Worm (Caenorhabditis elegans) whole organism, L4 larva: ENCODE measurements around the gene nep-17.

ENCODE experiments used
- F37D6.2 ChIP-seq: sonication (generic microtip); optimal IDR thresholded peaks from 2 replicates; lab custom pipeline; 2016; ENCODE audit warnings: mild to moderate bottlenecking, missing genetic modification characterization, missing compliant biosample characterization
- F44E2.7 ChIP-seq: fragments of 200-800 bp; sonication (Bioruptor generic); IDR thresholded peaks from 2 replicates; pipeline ENCODE4 v2.1.2; 2022; ENCODE audit warnings: missing genetic modification characterization, missing compliant biosample characterization
- ZK337.2 ChIP-seq: fragments of 200-800 bp; sonication (Bioruptor generic); IDR thresholded peaks from 2 replicates; pipeline ENCODE4 v1.3.6; 2022; ENCODE audit warnings: missing genetic modification reagents, missing genetic modification characterization, missing compliant biosample characterization
- ZK546.5 ChIP-seq, 2 experiments: sonication (generic microtip); optimal IDR thresholded peaks; 2 replicates each; lab custom pipeline; 2017; ENCODE audit warnings: missing biosample characterization in 2 of 2, missing genetic modification characterization in 2 of 2
- aha-1 ChIP-seq: fragments of 150-350 bp; peaks from one replicate; lab custom pipeline; 2014; ENCODE audit warnings: missing biosample characterization, missing genetic modification characterization
- arid-1 ChIP-seq: fragments of 200-800 bp; sonication (Bioruptor generic); conservative IDR thresholded peaks from 2 replicates; pipeline ENCODE4 v1.3.6; 2022; ENCODE audit warnings: missing genetic modification reagents, missing genetic modification characterization, missing compliant biosample characterization
- ceh-28 ChIP-seq: fragments of 150-350 bp; optimal IDR thresholded peaks from 2 replicates; lab custom pipeline; 2014; ENCODE audit warnings: missing biosample characterization, missing genetic modification reagents, missing genetic modification characterization
- ceh-32 ChIP-seq: sonication (generic microtip); optimal IDR thresholded peaks from 2 replicates; lab custom pipeline; 2016; ENCODE audit warnings: mild to moderate bottlenecking, missing genetic modification characterization, missing compliant biosample characterization; ENCODE audit not compliant: poor library complexity
- ceh-44 ChIP-seq: fragments of 200-800 bp; sonication (Bioruptor generic); IDR thresholded peaks from 2 replicates; pipeline ENCODE4 v1.3.6; 2022; ENCODE audit warnings: missing genetic modification reagents, missing genetic modification characterization, missing compliant biosample characterization
- ces-1 ChIP-seq: fragments of 150-350 bp; sonication (generic microtip); optimal IDR thresholded peaks from 4 replicates; lab custom pipeline; 2014; ENCODE audit warnings: missing biosample characterization, missing genetic modification reagents, missing genetic modification characterization
- ctbp-1 ChIP-seq: fragments of 200-800 bp; sonication (Bioruptor generic); IDR thresholded peaks from 2 replicates; pipeline ENCODE4 v1.3.6; 2022; ENCODE audit warnings: missing genetic modification reagents, missing genetic modification characterization, missing compliant biosample characterization
- daf-16 ChIP-seq, 3 experiments: sonication (generic microtip); optimal IDR thresholded peaks; 2 replicates each; lab custom pipeline; 2016 to 2017; ENCODE audit warnings: missing genetic modification characterization in 3 of 3, missing genetic modification reagents in 3 of 3, mild to moderate bottlenecking in 2 of 3, missing compliant biosample characterization in 2 of 3, missing biosample characterization in 1 of 3, moderate library complexity in 1 of 3
- daf-8 ChIP-seq: fragments of 200-800 bp; sonication (Bioruptor generic); IDR thresholded peaks from 2 replicates; pipeline ENCODE4 v1.3.6; 2022; ENCODE audit warnings: missing genetic modification characterization, missing compliant biosample characterization
- dve-1 ChIP-seq: sonication (generic microtip); optimal IDR thresholded peaks from 2 replicates; lab custom pipeline; 2017; ENCODE audit warnings: antibody characterized with exemption, mild to moderate bottlenecking, missing genetic modification characterization, missing compliant biosample characterization; ENCODE audit not compliant: insufficient read depth
- egl-27 ChIP-seq: sonication (generic microtip); optimal IDR thresholded peaks from 3 replicates; lab custom pipeline; 2017; ENCODE audit warnings: missing biosample characterization, missing genetic modification reagents, missing genetic modification characterization
- fkh-10 ChIP-seq: fragments of 150-350 bp; optimal IDR thresholded peaks from 2 replicates; lab custom pipeline; 2014; ENCODE audit warnings: missing biosample characterization, missing genetic modification reagents, missing genetic modification characterization
- fos-1 ChIP-seq: fragments of 150-350 bp; optimal IDR thresholded peaks from 2 replicates; lab custom pipeline; 2014; ENCODE audit warnings: missing biosample characterization, missing genetic modification characterization
- gei-8 ChIP-seq: fragments of 200-800 bp; sonication (Bioruptor generic); optimal IDR thresholded peaks from 2 replicates; lab custom pipeline; 2018; ENCODE audit warnings: mild to moderate bottlenecking, missing genetic modification characterization, missing compliant biosample characterization
- hlh-11 ChIP-seq: fragments of 200-800 bp; sonication (Bioruptor generic); optimal IDR thresholded peaks from 2 replicates; lab custom pipeline; 2018; ENCODE audit warnings: mild to moderate bottlenecking, missing genetic modification characterization, missing compliant biosample characterization
- hmg-1.1 ChIP-seq: fragments of 200-800 bp; sonication (Bioruptor generic); IDR thresholded peaks from 2 replicates; pipeline ENCODE4 v1.3.6; 2022; ENCODE audit warnings: missing genetic modification reagents, missing genetic modification characterization, missing compliant biosample characterization
- jun-1 ChIP-seq: fragments of 150-350 bp; optimal IDR thresholded peaks from 2 replicates; lab custom pipeline; 2014; ENCODE audit warnings: missing biosample characterization, missing genetic modification reagents, missing genetic modification characterization
- lin-13 ChIP-seq: fragments of 150-350 bp; optimal IDR thresholded peaks from 2 replicates; lab custom pipeline; 2014; ENCODE audit warnings: missing biosample characterization, missing genetic modification reagents, missing genetic modification characterization
- lin-15B ChIP-seq: fragments of 150-350 bp; sonication (generic microtip); optimal IDR thresholded peaks from 3 replicates; lab custom pipeline; 2014; ENCODE audit warnings: missing biosample characterization, missing genetic modification characterization
- lin-39 ChIP-seq: fragments of 150-350 bp; optimal IDR thresholded peaks from 2 replicates; lab custom pipeline; 2014; ENCODE audit warnings: missing biosample characterization, missing genetic modification reagents, missing genetic modification characterization
- lir-3 ChIP-seq: sonication (generic microtip); optimal IDR thresholded peaks from 2 replicates; lab custom pipeline; 2016; ENCODE audit warnings: mild to moderate bottlenecking, missing genetic modification characterization, missing compliant biosample characterization
- lsy-2 ChIP-seq, 2 experiments: fragments of 150-350 bp in 1 of 2; sonication (generic microtip) in 1 of 2; optimal IDR thresholded peaks; 2 replicates each; lab custom pipeline; 2014 to 2017; ENCODE audit warnings: missing biosample characterization in 2 of 2, missing genetic modification characterization in 2 of 2
- madf-9 ChIP-seq: fragments of 200-800 bp; sonication (Bioruptor generic); conservative IDR thresholded peaks from 2 replicates; pipeline ENCODE4 v1.3.6; 2022; ENCODE audit warnings: missing genetic modification reagents, missing genetic modification characterization, missing compliant biosample characterization
- mdl-1 ChIP-seq, 2 experiments: fragments of 150-350 bp in 1 of 2; sonication (generic microtip) in 1 of 2; optimal IDR thresholded peaks; 2 replicates each; lab custom pipeline; 2014 to 2017; ENCODE audit warnings: missing biosample characterization in 2 of 2, missing genetic modification characterization in 2 of 2
- mdt-29 ChIP-seq: fragments of 200-800 bp; sonication (Bioruptor generic); IDR thresholded peaks from 2 replicates; pipeline ENCODE4 v1.3.6; 2022; ENCODE audit warnings: missing genetic modification reagents, missing genetic modification characterization, missing compliant biosample characterization
- mxl-3 ChIP-seq: fragments of 200-800 bp; sonication (Bioruptor generic); optimal IDR thresholded peaks from 2 replicates; lab custom pipeline; 2018; ENCODE audit warnings: mild to moderate bottlenecking, missing genetic modification characterization, missing compliant biosample characterization
- nhr-25 ChIP-seq: sonication (generic microtip); optimal IDR thresholded peaks from 2 replicates; lab custom pipeline; 2017; ENCODE audit warnings: missing genetic modification characterization, mild to moderate bottlenecking, missing compliant biosample characterization, antibody characterized with exemption, moderate library complexity, borderline replicate concordance; ENCODE audit not compliant: insufficient read depth
- nhr-28 ChIP-seq: fragments of 150-350 bp; optimal IDR thresholded peaks from 2 replicates; lab custom pipeline; 2014; ENCODE audit warnings: missing biosample characterization, missing genetic modification characterization
- nhr-76 ChIP-seq: fragments of 150-350 bp; optimal IDR thresholded peaks from 2 replicates; lab custom pipeline; 2014; ENCODE audit warnings: missing biosample characterization, missing genetic modification characterization
- nhr-77 ChIP-seq: fragments of 150-350 bp; optimal IDR thresholded peaks from 2 replicates; lab custom pipeline; 2014; ENCODE audit warnings: missing biosample characterization, missing genetic modification characterization
- saeg-2 ChIP-seq: fragments of 200-800 bp; sonication (Bioruptor generic); IDR thresholded peaks from 2 replicates; pipeline ENCODE4 v1.3.6; 2022; ENCODE audit warnings: missing genetic modification reagents, missing genetic modification characterization, missing compliant biosample characterization
- sdz-12 ChIP-seq: fragments of 200-800 bp; sonication (Bioruptor generic); optimal IDR thresholded peaks from 2 replicates; lab custom pipeline; 2018; ENCODE audit warnings: mild to moderate bottlenecking, missing genetic modification characterization, missing compliant biosample characterization
- set-16 ChIP-seq: fragments of 200-800 bp; sonication (Bioruptor generic); IDR thresholded peaks from 2 replicates; pipeline ENCODE4 v1.3.6; 2022; ENCODE audit warnings: missing genetic modification reagents, missing genetic modification characterization, missing compliant biosample characterization
- unc-130 ChIP-seq: sonication (generic microtip); optimal IDR thresholded peaks from 2 replicates; lab custom pipeline; 2016; ENCODE audit warnings: missing genetic modification reagents, missing genetic modification characterization, missing compliant biosample characterization
- unc-62 ChIP-seq, 3 experiments: fragments of 150-350 bp in 1 of 3; sonication (generic microtip); optimal IDR thresholded peaks in 2 of 3; peaks in 1 of 3; 1 replicate in 1 of 3; 2 replicates in 2 of 3; lab custom pipeline; 2014 to 2017; ENCODE audit warnings: missing biosample characterization in 3 of 3, missing genetic modification characterization in 3 of 3, missing genetic modification reagents in 3 of 3, missing genotype in 1 of 3
- vab-7 ChIP-seq: fragments of 200-800 bp; sonication (Bioruptor generic); IDR thresholded peaks from 2 replicates; pipeline ENCODE4 v1.3.6; 2022; ENCODE audit warnings: missing genetic modification reagents, missing genetic modification characterization, missing compliant biosample characterization
- zip-11 ChIP-seq: fragments of 200-800 bp; sonication (Bioruptor generic); IDR thresholded peaks from 2 replicates; pipeline ENCODE4 v1.3.6; 2022; ENCODE audit warnings: missing genetic modification characterization, missing compliant biosample characterization
- zip-2 ChIP-seq: fragments of 150-350 bp; optimal IDR thresholded peaks from 2 replicates; lab custom pipeline; 2014; ENCODE audit warnings: missing biosample characterization, missing genetic modification characterization
- ztf-11 ChIP-seq: fragments of 150-350 bp; optimal IDR thresholded peaks from 2 replicates; lab custom pipeline; 2014; ENCODE audit warnings: missing biosample characterization, missing genetic modification characterization

nep-17 gene

DNA sequence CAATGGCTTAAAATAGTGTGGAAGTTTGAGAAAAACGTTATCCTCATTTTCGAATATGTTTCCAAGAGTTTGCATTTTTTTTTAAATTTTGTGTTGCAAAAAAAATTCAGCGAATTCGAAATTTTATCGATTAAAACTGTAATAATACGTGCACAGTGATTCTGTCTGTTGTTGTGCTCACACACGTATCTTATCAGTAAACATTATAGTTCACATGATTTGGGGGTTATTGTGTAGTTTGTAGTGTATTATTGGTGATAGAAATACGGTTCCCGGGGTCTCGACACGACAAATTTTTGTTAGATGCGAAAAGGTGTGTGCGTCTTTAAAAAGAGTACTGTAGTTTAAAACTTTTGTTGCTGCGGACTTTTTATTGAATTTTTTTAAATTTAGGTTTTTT is 11.9 kb upstream of the nep-17 start, which contains the start of gene drr-1:
TSS of gene drr-1 (minus strand) at position 183 of the 400 bp plus-strand sequence.
- TF ChIP-seq hlh-11 (tag; lab: Kevin White, UChicago) (peak; percentile 33), mxl-3 (GFP tag; lab: Kevin White, UChicago) (no peak), daf-8 (GFP tag; lab: Robert Waterston, UW) (no peak), fkh-10 (GFP tag; lab: Kevin White, UChicago) (no peak), lin-39 (tag; lab: Kevin White, UChicago) (no peak), egl-27 (tag; lab: Kevin White, UChicago) (no peak), nhr-25 (tag; lab: Kevin White, UChicago) (no peak), ztf-11 (no peak), mdt-29 (GFP tag; lab: Robert Waterston, UW) (no peak), nhr-28 (tag; lab: Kevin White, UChicago) (peak; percentile 97), ceh-32 (no peak), lin-15B (tag; lab: Kevin White, UChicago) (no peak), lir-3 (no peak), ZK546.5 (tag; optimal IDR thresholded peaks at IDR 0.05; lab: Kevin White, UChicago) (no peak), unc-130 (GFP tag; lab: Kevin White, UChicago) (no peak), nhr-76 (tag; lab: Kevin White, UChicago) (no peak), aha-1 (tag; lab: Kevin White, UChicago) (peak; percentile 45), ceh-28 (tag; lab: Kevin White, UChicago) (no peak), ctbp-1 (GFP tag; lab: Robert Waterston, UW) (no peak), sdz-12 (GFP tag; lab: Kevin White, UChicago) (no peak), jun-1 (tag; lab: Kevin White, UChicago) (no peak), lsy-2 (tag; optimal IDR thresholded peaks at IDR 0.05; lab: Kevin White, UChicago) (peak in 1 of 2 experiments; percentile 4), dve-1 (tag; lab: Kevin White, UChicago) (peak; percentile 44), nhr-77 (tag; lab: Kevin White, UChicago) (peak; percentile 38), daf-16 (GFP tag; optimal IDR thresholded peaks at IDR 0.05; lab: Kevin White, UChicago) (no peak), daf-16 (tag; optimal IDR thresholded peaks at IDR 0.05; lab: Kevin White, UChicago) (peak; percentile 87), fos-1 (no peak), madf-9 (GFP tag; lab: Robert Waterston, UW) (no peak), zip-2 (tag; lab: Kevin White, UChicago) (no peak), ces-1 (GFP tag; lab: Kevin White, UChicago) (no peak), hmg-1.1 (GFP tag; lab: Robert Waterston, UW) (no peak)

DNA sequence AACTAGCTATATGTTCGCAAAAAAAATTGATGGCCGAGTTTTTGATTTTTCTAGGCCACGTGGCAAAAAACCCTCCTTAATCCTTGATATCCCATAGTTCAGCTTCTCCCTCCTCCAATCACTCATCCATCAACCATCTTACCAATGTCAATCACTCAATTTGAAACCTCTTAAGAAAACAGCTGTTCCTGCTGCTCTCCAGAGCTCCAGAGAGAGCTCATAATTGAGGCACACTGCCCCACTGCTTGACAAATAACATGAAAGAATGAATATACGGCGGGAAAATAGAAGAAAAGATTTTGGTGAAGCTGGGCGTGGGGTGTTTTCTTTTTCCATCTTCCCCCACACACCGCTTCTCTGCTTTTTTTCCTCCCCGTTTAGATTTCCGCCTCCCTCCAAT is 7.0 kb upstream of the nep-17 start:
- TF ChIP-seq unc-130 (GFP tag; lab: Kevin White, UChicago) (no peak), ceh-44 (GFP tag; lab: Robert Waterston, UW) (no peak), mxl-3 (GFP tag; lab: Kevin White, UChicago) (no peak), ZK337.2 (GFP tag; lab: Robert Waterston, UW) (no peak), unc-62 (GFP tag; optimal IDR thresholded peaks at IDR 0.05 in 1 of 2; lab: Kevin White, UChicago) (peak in 1 of 2 experiments; percentile 21), unc-62 (tag; optimal IDR thresholded peaks at IDR 0.05; lab: Kevin White, UChicago) (no peak), aha-1 (tag; lab: Kevin White, UChicago) (peak; percentile 76)

DNA sequence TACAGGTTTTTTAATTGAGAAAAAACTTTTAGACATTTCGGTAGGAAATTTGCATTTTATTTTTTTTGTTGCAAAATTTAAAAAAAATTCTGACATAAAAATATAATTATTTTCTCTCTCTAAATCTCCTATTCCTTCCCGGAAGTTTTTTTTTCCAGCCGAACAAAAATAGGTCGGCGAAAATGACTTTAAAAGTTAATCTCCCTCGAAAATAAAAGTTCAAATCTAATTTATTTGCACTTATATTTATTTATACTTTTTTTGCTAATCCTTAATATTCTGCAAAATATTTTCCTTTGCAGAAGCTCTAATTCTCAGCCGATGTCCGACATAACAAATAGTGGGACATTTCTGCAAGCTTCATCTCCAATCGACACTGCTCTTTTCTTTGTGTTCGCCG is 6.0 kb upstream of the nep-17 start, which contains the start of gene F45H10.5:
TSS of gene F45H10.5 (plus strand) at position 301 of the 400 bp plus-strand sequence.
- TF ChIP-seq mdl-1 (tag; optimal IDR thresholded peaks at IDR 0.05; lab: Kevin White, UChicago) (no peak), unc-62 (GFP tag; optimal IDR thresholded peaks at IDR 0.05 in 1 of 2; lab: Kevin White, UChicago) (peak in 1 of 2 experiments; percentile 5), unc-62 (tag; optimal IDR thresholded peaks at IDR 0.05; lab: Kevin White, UChicago) (no peak)

DNA sequence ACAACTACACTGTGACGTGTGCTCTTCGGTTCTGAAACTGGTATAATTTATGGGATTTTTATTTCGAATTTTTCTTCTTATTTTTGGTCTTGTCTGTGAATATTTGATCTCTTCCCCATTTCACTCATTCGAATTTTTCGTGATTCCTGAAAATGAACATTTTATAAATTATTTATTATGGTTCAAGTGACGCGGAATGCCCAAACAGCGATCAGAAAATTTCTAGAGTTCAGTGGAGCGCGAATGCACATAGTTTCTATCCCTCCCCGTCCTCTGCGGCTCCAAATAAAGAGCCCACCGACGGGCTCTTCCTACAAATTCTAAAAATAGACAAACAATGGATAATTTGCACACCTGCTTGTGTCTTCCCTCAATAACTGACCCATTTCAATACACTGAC is 4.0 kb upstream of the nep-17 start, which contains the start of gene F54F11.1:
TSS of gene F54F11.1 (plus strand) at position 301 of the 400 bp plus-strand sequence.
- no peak for TF ChIP-seq arid-1 (GFP tag; lab: Robert Waterston, UW)
- TF ChIP-seq ceh-28 (tag; lab: Kevin White, UChicago): no peak
- TF ChIP-seq F37D6.2 (tag; lab: Kevin White, UChicago): no peak
- no peak for TF ChIP-seq lin-13 (GFP tag; lab: Kevin White, UChicago)
- TF ChIP-seq jun-1 (tag; lab: Kevin White, UChicago): no peak
- no peak for TF ChIP-seq saeg-2 (GFP tag; lab: Robert Waterston, UW)
- TF ChIP-seq gei-8: no peak
- TF ChIP-seq vab-7 (GFP tag; lab: Robert Waterston, UW): no peak
- TF ChIP-seq zip-11 (GFP tag; lab: Robert Waterston, UW): no peak
- TF ChIP-seq F44E2.7: no peak
- TF ChIP-seq set-16 (GFP tag; lab: Robert Waterston, UW): no peak
- TF ChIP-seq, all 104 proteins: peak for 0
